Worm (Caenorhabditis elegans) whole organism, young adult: ENCODE results near the gene nspc-4.
"Not testable (repeated sequence)": the region's sequence is repeated elsewhere in the genome, so short reads cannot be mapped to it uniquely, and the experiment has no call there.

Experiments used
- F57C9.4 ChIP-seq: sonication (generic microtip); optimal IDR thresholded peaks from 2 replicates; lab custom pipeline; 2017; ENCODE audit warnings: mild to moderate bottlenecking, missing genetic modification characterization, missing compliant biosample characterization
- hmg-20 ChIP-seq: fragments of 200-800 bp; sonication (Bioruptor generic); IDR thresholded peaks from 2 replicates; pipeline ENCODE4 v1.3.6; 2022; ENCODE audit warnings: missing genetic modification reagents, missing genetic modification characterization, missing compliant biosample characterization

DNA sequence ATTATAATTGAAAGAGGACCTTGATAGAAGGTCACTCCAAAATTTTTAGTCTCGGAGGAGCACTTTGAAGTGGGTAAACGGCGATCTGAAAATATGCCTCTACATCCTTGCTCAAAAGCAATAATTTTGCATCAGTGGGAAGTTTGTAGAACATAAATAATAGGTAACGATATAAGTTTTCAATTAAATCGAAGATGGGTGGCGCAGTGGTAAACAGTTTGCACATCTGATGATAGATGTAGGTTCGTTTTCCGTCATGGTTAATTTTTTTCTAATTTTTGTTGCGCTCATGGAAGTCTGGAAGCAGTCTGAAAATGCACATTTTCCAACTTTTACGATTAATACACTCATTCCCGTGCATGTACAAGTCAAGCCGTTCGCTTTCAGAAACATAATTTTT is 39.7 kb upstream of the nspc-4 start:
- TF ChIP-seq F57C9.4 (tag; lab: Kevin White, UChicago); hmg-20 (GFP tag; lab: Robert Waterston, UW): not testable (repeated sequence)
